Fruit fly (Drosophila melanogaster) whole organism, pupa: ENCODE data around the gene chif.

Experiments used
- CG15710 ChIP-seq: fragments of 200-800 bp; sonication (Bioruptor generic); optimal IDR thresholded peaks from 2 replicates; lab custom pipeline; 2018; ENCODE audit warnings: missing biosample characterization, mild to moderate bottlenecking, missing genetic modification characterization, moderate library complexity
- CG17806 ChIP-seq: fragments of 200-800 bp; sonication (Bioruptor generic); optimal IDR thresholded peaks from 2 replicates; lab custom pipeline; 2018; ENCODE audit warnings: missing biosample characterization, mild to moderate bottlenecking, missing genetic modification characterization, moderate library complexity
- CG9948 ChIP-seq: fragments of 200-800 bp; sonication (Bioruptor generic); optimal IDR thresholded peaks from 2 replicates; lab custom pipeline; 2018; ENCODE audit warnings: missing biosample characterization, mild to moderate bottlenecking, missing genetic modification characterization, moderate library complexity
- Ets98B ChIP-seq: fragments of 200-800 bp; sonication (Bioruptor generic); IDR thresholded peaks from 2 replicates; pipeline ENCODE4 v1.3.6; 2022; ENCODE audit warnings: missing biosample characterization, missing genetic modification characterization
- Pif1A ChIP-seq: fragments of 200-800 bp; sonication (Bioruptor generic); optimal IDR thresholded peaks from 3 replicates; lab custom pipeline; 2016; ENCODE audit warnings: missing biosample characterization, missing genetic modification characterization
- Snoo ChIP-seq: fragments of 200-800 bp; sonication (Bioruptor generic); optimal IDR thresholded peaks from 3 replicates; lab custom pipeline; 2017; ENCODE audit warnings: missing biosample characterization, mild to moderate bottlenecking, missing genetic modification characterization, inconsistent platforms

dm6 chr2L:16320428-16320827 lies 32.0 kb downstream of the chif start:
- TF ChIP-seq CG9948 (tag; lab: Kevin White, UChicago) (no peak), Pif1A (GFP tag; lab: Kevin White, UChicago) (no peak), Ets98B (GFP tag; lab: Robert Waterston, UW) (no peak), Snoo (tag; lab: Kevin White, UChicago) (no peak), CG15710 (no peak), CG17806 (tag; lab: Kevin White, UChicago) (no peak)
